Worm (Caenorhabditis elegans) whole organism, L1 larva: ENCODE measurements around the gene ZK632.9.
A peak's percentile ranks its signal among the peaks of the same experiment; 100 is the strongest.

Experiments used
- efl-1 ChIP-seq, 4 experiments: fragments of 150-350 bp; optimal IDR thresholded peaks in 3 of 4; peaks in 1 of 4; 1 replicate in 1 of 4; 2 replicates in 3 of 4; lab custom pipeline; 2014; ENCODE audit warnings: missing biosample characterization in 2 of 4, missing genetic modification characterization in 2 of 4, missing genetic modification reagents in 2 of 4
- lin-14 ChIP-seq: fragments of 200-800 bp; sonication (Bioruptor generic); optimal IDR thresholded peaks from 2 replicates; lab custom pipeline; 2018; ENCODE audit warnings: mild to moderate bottlenecking, missing genetic modification characterization, moderate library complexity, missing compliant biosample characterization
- lsy-2 ChIP-seq, 2 experiments: fragments of 150-350 bp; optimal IDR thresholded peaks; 2 replicates each; lab custom pipeline; 2014; ENCODE audit warnings: missing biosample characterization in 2 of 2, missing genetic modification characterization in 2 of 2
- nhr-11 ChIP-seq: fragments of 150-350 bp; optimal IDR thresholded peaks from 2 replicates; lab custom pipeline; 2014; ENCODE audit warnings: missing biosample characterization, missing genetic modification characterization
- nhr-28 ChIP-seq: fragments of 150-350 bp; optimal IDR thresholded peaks from 2 replicates; lab custom pipeline; 2014; ENCODE audit warnings: missing biosample characterization, missing genetic modification characterization
- unc-86 ChIP-seq: sonication (generic microtip); optimal IDR thresholded peaks from 2 replicates; lab custom pipeline; 2016; ENCODE audit warnings: missing genetic modification characterization, missing compliant biosample characterization
- ztf-11 ChIP-seq, 2 experiments: sonication (generic microtip); optimal IDR thresholded peaks; 2 replicates each; lab custom pipeline; 2016 to 2017; ENCODE audit warnings: missing genetic modification characterization in 2 of 2, missing biosample characterization in 1 of 2, missing compliant biosample characterization in 1 of 2
- ztf-4 ChIP-seq: fragments of 150-350 bp; optimal IDR thresholded peaks from 2 replicates; lab custom pipeline; 2014; ENCODE audit warnings: missing biosample characterization, missing genetic modification characterization

ce11 chrIII:9843715-9844114, 18.5 kb upstream of the ZK632.9 start, which contains the start of gene K11H3.5:
- TF ChIP-seq ztf-4 (tag; lab: Kevin White, UChicago) (no peak), nhr-28 (tag; lab: Kevin White, UChicago) (no peak), efl-1 (optimal IDR thresholded peaks at IDR 0.05; lab: Kevin White, UChicago) (no peak), efl-1 (GFP tag; optimal IDR thresholded peaks at IDR 0.05 in 1 of 2; lab: Kevin White, UChicago) (peak in 1 of 2 experiments; percentile 64), nhr-11 (tag; lab: Kevin White, UChicago) (no peak), unc-86 (tag; lab: Kevin White, UChicago) (no peak), lsy-2 (tag; optimal IDR thresholded peaks at IDR 0.05; lab: Kevin White, UChicago) (no peak), ztf-11 (tag; optimal IDR thresholded peaks at IDR 0.05; lab: Kevin White, UChicago) (no peak), lin-14 (GFP tag; lab: Kevin White, UChicago) (no peak)
